Fruit fly (Drosophila melanogaster) whole organism, embryonic: ENCODE results near the gene Fas2.

ENCODE experiments used
- CG12155 ChIP-seq: fragments of 200-800 bp; sonication (Bioruptor generic); optimal IDR thresholded peaks from 3 replicates; lab custom pipeline; 2016; ENCODE audit warnings: missing biosample characterization, missing genetic modification characterization
- CG8924 ChIP-seq: fragments of 200-800 bp; optimal IDR thresholded peaks from 3 replicates; lab custom pipeline; 2019; ENCODE audit warnings: missing biosample characterization, mild to moderate bottlenecking, missing genetic modification characterization, moderate library complexity
- CG9727 ChIP-seq: fragments of 200-800 bp; sonication (Bioruptor generic); optimal IDR thresholded peaks from 3 replicates; lab custom pipeline; 2017; ENCODE audit warnings: missing biosample characterization, mild to moderate bottlenecking, missing genetic modification characterization
- Lhr ChIP-seq: fragments of 200-800 bp; sonication (Bioruptor generic); optimal IDR thresholded peaks from 3 replicates; lab custom pipeline; 2017; ENCODE audit warnings: mild to moderate bottlenecking, missing biosample characterization, missing genetic modification reagents, missing genetic modification characterization
- Lpt ChIP-seq: fragments of >200 bp; optimal IDR thresholded peaks from 2 replicates; lab custom pipeline; 2018; ENCODE audit warnings: missing biosample characterization, missing genetic modification characterization
- MESR4 ChIP-seq: fragments of 200-800 bp; sonication (Bioruptor generic); optimal IDR thresholded peaks from 2 replicates; lab custom pipeline; 2018; ENCODE audit warnings: missing biosample characterization, mild to moderate bottlenecking, missing genetic modification characterization, moderate library complexity
- Meics ChIP-seq: fragments of 200-800 bp; sonication (Bioruptor generic); optimal IDR thresholded peaks from 2 replicates; lab custom pipeline; 2017; ENCODE audit warnings: missing biosample characterization, mild to moderate bottlenecking, missing genetic modification characterization
- al ChIP-seq: fragments of 200-800 bp; sonication (Bioruptor generic); IDR thresholded peaks from 2 replicates; pipeline ENCODE4 v1.3.6; 2022; ENCODE audit warnings: missing biosample characterization, missing genetic modification characterization
- dmrt11E ChIP-seq: fragments of 200-800 bp; sonication (Bioruptor generic); optimal IDR thresholded peaks from 3 replicates; lab custom pipeline; 2018; ENCODE audit warnings: missing biosample characterization, mild to moderate bottlenecking, missing genetic modification characterization, moderate library complexity
- grn ChIP-seq: fragments of 200-800 bp; sonication (Bioruptor generic); optimal IDR thresholded peaks from 3 replicates; lab custom pipeline; 2017; ENCODE audit warnings: missing biosample characterization, missing genetic modification characterization
- pfk ChIP-seq: fragments of 200-800 bp; sonication (Bioruptor generic); optimal IDR thresholded peaks from 2 replicates; lab custom pipeline; 2018; ENCODE audit warnings: missing biosample characterization, mild to moderate bottlenecking, missing genetic modification characterization, moderate library complexity
- scrt ChIP-seq: fragments of 200-800 bp; sonication (Bioruptor generic); optimal IDR thresholded peaks from 2 replicates; lab custom pipeline; 2018; ENCODE audit warnings: missing biosample characterization, mild to moderate bottlenecking, missing genetic modification characterization, moderate library complexity
- tx ChIP-seq: fragments of 200-800 bp; sonication (Bioruptor generic); optimal IDR thresholded peaks from 2 replicates; lab custom pipeline; 2016; ENCODE audit warnings: missing biosample characterization, missing genetic modification characterization

DNA sequence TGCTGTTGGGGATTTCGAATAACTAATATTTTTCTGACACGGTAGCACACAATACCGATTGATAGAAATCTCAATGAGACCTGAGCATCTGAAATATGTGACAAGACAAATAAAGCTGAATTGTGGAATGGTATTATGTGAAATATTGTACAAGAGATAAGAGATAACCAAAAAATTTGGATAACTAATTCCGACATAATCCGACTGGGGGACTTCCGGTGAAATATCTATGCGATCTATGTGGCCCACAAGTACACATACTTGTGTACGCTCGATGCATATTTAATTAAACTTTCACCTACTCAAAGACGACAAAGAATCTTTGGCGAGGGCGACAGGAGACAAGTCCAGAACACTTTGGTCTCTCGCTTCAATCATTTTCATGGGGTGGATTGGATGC lies 46.8 kb upstream of the Fas2 start, which contains the start of gene CG15576:
- no peak for TF ChIP-seq grn
- TF ChIP-seq scrt (GFP tag; lab: Kevin White, UChicago) = no peak
- no peak for TF ChIP-seq CG8924 (tag; lab: Kevin White, UChicago)
- no peak for TF ChIP-seq Meics (GFP tag; lab: Kevin White, UChicago)
- no peak for TF ChIP-seq MESR4 (GFP tag; lab: Kevin White, UChicago)
- no peak for TF ChIP-seq pfk (GFP tag; lab: Kevin White, UChicago)
- TF ChIP-seq CG9727 (GFP tag; lab: Kevin White, UChicago) = no peak
- no peak for TF ChIP-seq CG12155 (GFP tag; lab: Kevin White, UChicago)
- TF ChIP-seq Lhr (GFP tag; lab: Kevin White, UChicago) = no peak
- no peak for TF ChIP-seq tx (GFP tag; lab: Kevin White, UChicago)
- no peak for TF ChIP-seq al (GFP tag; lab: Robert Waterston, UW)
- TF ChIP-seq Lpt (GFP tag; lab: Kevin White, UChicago) = no peak
- no peak for TF ChIP-seq dmrt11E (tag; lab: Kevin White, UChicago)
